Fruit fly (Drosophila melanogaster) whole organism, prepupa: ENCODE data around the gene csw.
A peak's percentile ranks its signal among the peaks of the same experiment; 100 is the strongest.

Source experiments
- Blimp-1 ChIP-seq: fragments of 200-800 bp; sonication (Bioruptor generic); optimal IDR thresholded peaks from 3 replicates; lab custom pipeline; 2017; ENCODE audit warnings: missing biosample characterization, missing genetic modification characterization, mild to moderate bottlenecking, moderate library complexity, missing genetic modification reagents
- CG10631 ChIP-seq: fragments of 200-800 bp; sonication (Bioruptor generic); optimal IDR thresholded peaks from 2 replicates; lab custom pipeline; 2016; ENCODE audit warnings: missing biosample characterization, missing genetic modification characterization
- CG10669 ChIP-seq: fragments of 200-800 bp; sonication (Bioruptor generic); optimal IDR thresholded peaks from 3 replicates; lab custom pipeline; 2018; ENCODE audit warnings: missing biosample characterization, mild to moderate bottlenecking, missing genetic modification characterization, moderate library complexity
- CG11294 ChIP-seq: fragments of 200-800 bp; sonication (Bioruptor generic); IDR thresholded peaks from 2 replicates; pipeline ENCODE4 v1.3.6; 2022; ENCODE audit warnings: missing biosample characterization, missing genetic modification characterization
- CG11762 ChIP-seq: fragments of 200-800 bp; sonication (Bioruptor generic); optimal IDR thresholded peaks from 3 replicates; lab custom pipeline; 2016; ENCODE audit warnings: missing biosample characterization, missing genetic modification characterization; ENCODE audit not compliant: insufficient read depth
- CG11902 ChIP-seq: fragments of 200-800 bp; sonication (Bioruptor generic); optimal IDR thresholded peaks from 3 replicates; lab custom pipeline; 2016; ENCODE audit warnings: missing biosample characterization, missing genetic modification characterization
- CG15336 ChIP-seq: fragments of 200-800 bp; sonication (Bioruptor generic); IDR thresholded peaks from 2 replicates; pipeline ENCODE4 v1.3.6; 2022; ENCODE audit warnings: missing biosample characterization, missing genetic modification characterization
- CG16779 ChIP-seq: fragments of 200-800 bp; sonication (Bioruptor generic); optimal IDR thresholded peaks from 3 replicates; lab custom pipeline; 2017; ENCODE audit warnings: missing biosample characterization, mild to moderate bottlenecking, missing genetic modification characterization
- CG3032 ChIP-seq: fragments of 200-800 bp; optimal IDR thresholded peaks from 2 replicates; lab custom pipeline; 2019; ENCODE audit warnings: missing biosample characterization, mild to moderate bottlenecking, missing genetic modification characterization, moderate library complexity
- CG31627 ChIP-seq: fragments of 200-800 bp; sonication (Bioruptor generic); optimal IDR thresholded peaks from 3 replicates; lab custom pipeline; 2016; ENCODE audit warnings: missing biosample characterization, missing genetic modification characterization
- CG32006 ChIP-seq: fragments of 200-800 bp; sonication (Bioruptor generic); optimal IDR thresholded peaks from 3 replicates; lab custom pipeline; 2017; ENCODE audit warnings: missing biosample characterization, mild to moderate bottlenecking, missing genetic modification characterization
- CG34406 ChIP-seq: fragments of 200-800 bp; sonication (Bioruptor generic); optimal IDR thresholded peaks from 3 replicates; lab custom pipeline; 2016; ENCODE audit warnings: missing biosample characterization, missing genetic modification characterization
- CG4318 ChIP-seq: fragments of 200-800 bp; sonication (Bioruptor generic); optimal IDR thresholded peaks from 3 replicates; lab custom pipeline; 2017; ENCODE audit warnings: missing biosample characterization, mild to moderate bottlenecking, missing genetic modification characterization
- CG6163 ChIP-seq: fragments of 200-800 bp; sonication (Bioruptor generic); IDR thresholded peaks from 3 replicates; pipeline ENCODE4 v1.3.6; 2022; ENCODE audit warnings: missing biosample characterization, missing genetic modification characterization
- CG6276 ChIP-seq: fragments of 200-800 bp; sonication (Bioruptor generic); optimal IDR thresholded peaks from 2 replicates; lab custom pipeline; 2017; ENCODE audit warnings: missing biosample characterization, mild to moderate bottlenecking, missing genetic modification characterization
- CG6792 ChIP-seq: fragments of 200-800 bp; sonication (Bioruptor generic); optimal IDR thresholded peaks from 3 replicates; lab custom pipeline; 2016; ENCODE audit warnings: missing biosample characterization, missing genetic modification characterization
- CG6808 ChIP-seq: fragments of 200-800 bp; sonication (Bioruptor generic); optimal IDR thresholded peaks from 3 replicates; lab custom pipeline; 2017; ENCODE audit warnings: missing biosample characterization, missing genetic modification characterization, mild to moderate bottlenecking, moderate library complexity, missing genetic modification reagents
- CG7368 ChIP-seq: fragments of 200-800 bp; sonication (Bioruptor generic); optimal IDR thresholded peaks from 3 replicates; lab custom pipeline; 2016; ENCODE audit warnings: missing biosample characterization, missing genetic modification characterization
- CG8119 ChIP-seq: fragments of 200-800 bp; sonication (Bioruptor generic); IDR thresholded peaks from 3 replicates; pipeline ENCODE4 v1.3.6; 2022; ENCODE audit warnings: missing biosample characterization, missing genetic modification characterization
- CG8319 ChIP-seq: fragments of 200-800 bp; sonication (Bioruptor generic); optimal IDR thresholded peaks from 3 replicates; lab custom pipeline; 2016; ENCODE audit warnings: missing biosample characterization, missing genetic modification characterization
- CG8632 ChIP-seq: fragments of 200-800 bp; sonication (Bioruptor generic); optimal IDR thresholded peaks from 3 replicates; lab custom pipeline; 2016; ENCODE audit warnings: missing biosample characterization, missing genetic modification characterization
- CG9139 ChIP-seq: fragments of 200-800 bp; sonication (Bioruptor generic); optimal IDR thresholded peaks from 3 replicates; lab custom pipeline; 2017; ENCODE audit warnings: missing biosample characterization, mild to moderate bottlenecking, missing genetic modification characterization
- Eip75B ChIP-seq: fragments of 200-800 bp; sonication (Bioruptor generic); optimal IDR thresholded peaks from 3 replicates; lab custom pipeline; 2016; ENCODE audit warnings: missing biosample characterization, missing genetic modification characterization
- Eip78C ChIP-seq: fragments of 200-800 bp; sonication (Bioruptor generic); peaks from one replicate; lab custom pipeline; 2016; ENCODE audit warnings: missing biosample characterization, missing genetic modification characterization
- Eip93F ChIP-seq: fragments of 200-800 bp; sonication (Bioruptor generic); optimal IDR thresholded peaks from 2 replicates; lab custom pipeline; 2016; ENCODE audit warnings: missing biosample characterization, mild to moderate bottlenecking, missing genetic modification characterization
- Ets21C ChIP-seq: fragments of 200-800 bp; sonication (Bioruptor generic); optimal IDR thresholded peaks from 3 replicates; lab custom pipeline; 2016; ENCODE audit warnings: missing biosample characterization, missing genetic modification characterization
- Ets96B ChIP-seq: fragments of 200-800 bp; optimal IDR thresholded peaks from 2 replicates; lab custom pipeline; 2019; ENCODE audit warnings: missing biosample characterization, mild to moderate bottlenecking, missing genetic modification characterization, moderate library complexity
- Gug ChIP-seq: fragments of 200-800 bp; sonication (Bioruptor generic); IDR thresholded peaks from 2 replicates; pipeline ENCODE4 v1.3.6; 2022; ENCODE audit warnings: missing biosample characterization, missing genetic modification characterization
- Hr39 ChIP-seq: fragments of 200-800 bp; sonication (Bioruptor generic); optimal IDR thresholded peaks from 2 replicates; lab custom pipeline; 2016; ENCODE audit warnings: missing biosample characterization, missing genetic modification characterization
- Hr4 ChIP-seq: fragments of 200-800 bp; sonication (Bioruptor generic); optimal IDR thresholded peaks from 3 replicates; lab custom pipeline; 2016; ENCODE audit warnings: missing biosample characterization, missing genetic modification characterization
- Lpt ChIP-seq: fragments of 200-800 bp; sonication (Bioruptor generic); optimal IDR thresholded peaks from 3 replicates; lab custom pipeline; 2016; ENCODE audit warnings: missing biosample characterization, missing genetic modification characterization
- OdsH ChIP-seq: fragments of 200-800 bp; sonication (Bioruptor generic); optimal IDR thresholded peaks from 3 replicates; lab custom pipeline; 2016; ENCODE audit warnings: missing biosample characterization, missing genetic modification characterization
- Smox ChIP-seq: fragments of 200-800 bp; sonication (Bioruptor generic); optimal IDR thresholded peaks from 3 replicates; lab custom pipeline; 2016; ENCODE audit warnings: missing biosample characterization, missing genetic modification characterization
- Sox102F ChIP-seq: fragments of 200-800 bp; sonication (Bioruptor generic); optimal IDR thresholded peaks from 2 replicates; lab custom pipeline; 2016; ENCODE audit warnings: missing biosample characterization, mild to moderate bottlenecking, missing genetic modification characterization
- Sox14 ChIP-seq: fragments of 200-800 bp; sonication (Bioruptor generic); optimal IDR thresholded peaks from 3 replicates; lab custom pipeline; 2016; ENCODE audit warnings: missing biosample characterization, missing genetic modification characterization
- Sox15 ChIP-seq: fragments of 200-800 bp; sonication (Bioruptor generic); optimal IDR thresholded peaks from 3 replicates; lab custom pipeline; 2016; ENCODE audit warnings: missing biosample characterization, missing genetic modification characterization
- achi ChIP-seq: fragments of 200-800 bp; sonication (Bioruptor generic); optimal IDR thresholded peaks from 3 replicates; lab custom pipeline; 2016; ENCODE audit warnings: missing biosample characterization, missing genetic modification characterization
- acj6 ChIP-seq: fragments of 200-800 bp; sonication (Bioruptor generic); optimal IDR thresholded peaks from 3 replicates; lab custom pipeline; 2016; ENCODE audit warnings: missing biosample characterization, missing genetic modification characterization
- dac ChIP-seq: fragments of 200-800 bp; sonication (Bioruptor generic); optimal IDR thresholded peaks from 2 replicates; lab custom pipeline; 2017; ENCODE audit warnings: missing biosample characterization, mild to moderate bottlenecking, missing genetic modification characterization
- dsx ChIP-seq: fragments of 200-800 bp; optimal IDR thresholded peaks from 3 replicates; lab custom pipeline; 2019; ENCODE audit warnings: missing biosample characterization, mild to moderate bottlenecking, missing genetic modification characterization, moderate library complexity; ENCODE audit not compliant: poor library complexity, severe bottlenecking
- esn ChIP-seq: fragments of 200-800 bp; sonication (Bioruptor generic); optimal IDR thresholded peaks from 2 replicates; lab custom pipeline; 2016; ENCODE audit warnings: missing biosample characterization, mild to moderate bottlenecking, missing genetic modification characterization, moderate library complexity
- fd59A ChIP-seq: fragments of 200-800 bp; sonication (Bioruptor generic); optimal IDR thresholded peaks from 2 replicates; lab custom pipeline; 2017; ENCODE audit warnings: missing biosample characterization, mild to moderate bottlenecking, missing genetic modification characterization, missing genetic modification reagents
- fkh ChIP-seq: fragments of 200-800 bp; sonication (Bioruptor generic); optimal IDR thresholded peaks from 3 replicates; lab custom pipeline; 2017; ENCODE audit warnings: missing biosample characterization, mild to moderate bottlenecking, missing genetic modification characterization, moderate library complexity
- net ChIP-seq: fragments of 200-800 bp; sonication (Bioruptor generic); optimal IDR thresholded peaks from 3 replicates; lab custom pipeline; 2016; ENCODE audit warnings: missing biosample characterization, missing genetic modification characterization
- pdm3 ChIP-seq: fragments of 200-800 bp; sonication (Bioruptor generic); optimal IDR thresholded peaks from 3 replicates; lab custom pipeline; 2016; ENCODE audit warnings: missing biosample characterization, missing genetic modification characterization
- spab ChIP-seq: fragments of 200-800 bp; sonication (Bioruptor generic); optimal IDR thresholded peaks from 2 replicates; lab custom pipeline; 2017; ENCODE audit warnings: missing biosample characterization, mild to moderate bottlenecking, missing genetic modification characterization, missing genetic modification reagents
- ss ChIP-seq, 2 experiments: fragments of 200-800 bp; sonication (Bioruptor generic); optimal IDR thresholded peaks; 2 replicates in 1 of 2; 3 replicates in 1 of 2; lab custom pipeline; 2017 to 2018; ENCODE audit warnings: mild to moderate bottlenecking in 2 of 2, missing biosample characterization in 2 of 2, missing genetic modification characterization in 2 of 2, moderate library complexity in 1 of 2
- svp ChIP-seq: fragments of 200-800 bp; sonication (Bioruptor generic); peaks from one replicate; lab custom pipeline; 2016; ENCODE audit warnings: missing biosample characterization, missing genetic modification characterization

csw gene

dm6 chrX:2081848-2082365 lies 12.1 kb upstream of the csw start:
- no peak for TF ChIP-seq Hr4
- TF ChIP-seq dsx (GFP tag; lab: Kevin White, UChicago): no peak
- TF ChIP-seq CG34406 (GFP tag; lab: Kevin White, UChicago): no peak
- TF ChIP-seq CG6792 (GFP tag; lab: Kevin White, UChicago): no peak
- TF ChIP-seq, all 60 proteins: peak for 0

DNA sequence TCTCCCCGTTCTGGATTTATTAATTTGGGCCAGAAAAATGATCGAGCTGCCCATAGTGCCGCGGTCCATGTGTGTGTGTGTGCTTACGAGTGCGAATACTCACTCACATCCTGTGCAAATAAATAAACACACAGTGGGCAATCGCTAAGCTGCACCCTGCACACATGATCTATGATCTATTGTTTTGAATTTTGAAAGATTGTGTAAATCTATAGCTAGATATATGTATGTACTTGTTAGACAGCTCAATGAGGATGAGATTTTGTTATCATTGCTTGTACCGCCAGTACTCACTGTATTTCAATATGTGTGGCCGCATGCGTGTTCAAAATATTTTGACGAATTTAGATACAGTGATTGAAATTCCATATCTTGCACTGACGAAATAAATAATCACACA lies 10.9 kb upstream of the csw start:
- peak; percentile 82 for TF ChIP-seq achi (GFP tag; lab: Kevin White, UChicago)
- TF ChIP-seq OdsH (GFP tag; lab: Kevin White, UChicago): peak; percentile 89
- peak; percentile 54 for TF ChIP-seq CG9139 (GFP tag; lab: Kevin White, UChicago)
- TF ChIP-seq Eip93F (GFP tag; lab: Kevin White, UChicago): no peak
- TF ChIP-seq CG11762: peak; percentile 83
- peak; percentile 85 for TF ChIP-seq CG6276
- peak; percentile 83 for TF ChIP-seq fd59A (GFP tag; lab: Kevin White, UChicago)
- TF ChIP-seq CG6163 (GFP tag; lab: Robert Waterston, UW): peak; percentile 94
- TF ChIP-seq CG8632: peak; percentile 75
- TF ChIP-seq spab (GFP tag; lab: Kevin White, UChicago): peak; percentile 81
- peak; percentile 71 to 88 for TF ChIP-seq ss (GFP tag; optimal IDR thresholded peaks at IDR 0.05; lab: Kevin White, UChicago)
- peak; percentile 86 for TF ChIP-seq dsx (GFP tag; lab: Kevin White, UChicago)
- peak; percentile 79 for TF ChIP-seq CG11902 (GFP tag; lab: Kevin White, UChicago)
- TF ChIP-seq CG11294: peak; percentile 85
- peak; percentile 88 for TF ChIP-seq CG3032 (tag; lab: Kevin White, UChicago)
- TF ChIP-seq dac (GFP tag; lab: Kevin White, UChicago): peak; percentile 85
- peak; percentile 84 for TF ChIP-seq esn (GFP tag; lab: Kevin White, UChicago)
- TF ChIP-seq Lpt (GFP tag; lab: Kevin White, UChicago): peak; percentile 85
- peak; percentile 21 for TF ChIP-seq Blimp-1 (GFP tag; lab: Kevin White, UChicago)
- TF ChIP-seq CG15336 (GFP tag; lab: Robert Waterston, UW): peak; percentile 92
- peak; percentile 74 for TF ChIP-seq CG8319 (GFP tag; lab: Kevin White, UChicago)
- TF ChIP-seq CG16779 (tag; lab: Kevin White, UChicago): peak; percentile 78
- TF ChIP-seq Ets96B (tag; lab: Kevin White, UChicago): peak; percentile 89
- TF ChIP-seq CG8119: peak; percentile 90
- peak; percentile 89 for TF ChIP-seq Gug (GFP tag; lab: Robert Waterston, UW)
- TF ChIP-seq svp (GFP tag; lab: Kevin White, UChicago): peak; percentile 90
- TF ChIP-seq Sox15: peak; percentile 83
- TF ChIP-seq CG4318: no peak
- peak; percentile 83 for TF ChIP-seq CG6792 (GFP tag; lab: Kevin White, UChicago)
- TF ChIP-seq CG6808 (GFP tag; lab: Kevin White, UChicago): peak; percentile 80
- peak; percentile 80 for TF ChIP-seq Smox (GFP tag; lab: Kevin White, UChicago)
- peak; percentile 82 for TF ChIP-seq CG7368 (GFP tag; lab: Kevin White, UChicago)
- peak; percentile 97 for TF ChIP-seq Eip78C
- peak; percentile 81 for TF ChIP-seq Sox14 (GFP tag; lab: Kevin White, UChicago)
- TF ChIP-seq pdm3 (GFP tag; lab: Kevin White, UChicago): peak; percentile 90
- peak; percentile 85 for TF ChIP-seq Ets21C (GFP tag; lab: Kevin White, UChicago)
- TF ChIP-seq Hr39 (GFP tag; lab: Kevin White, UChicago): peak; percentile 93
- TF ChIP-seq acj6 (GFP tag; lab: Kevin White, UChicago): peak; percentile 87
- peak; percentile 87 for TF ChIP-seq net
- peak; percentile 92 for TF ChIP-seq CG31627 (GFP tag; lab: Kevin White, UChicago)
- TF ChIP-seq CG10631: peak; percentile 81
- peak; percentile 90 for TF ChIP-seq CG10669 (GFP tag; lab: Kevin White, UChicago)
- peak; percentile 83 for TF ChIP-seq Eip75B
- TF ChIP-seq fkh: no peak
- peak; percentile 81 for TF ChIP-seq Sox102F
- TF ChIP-seq CG32006 (GFP tag; lab: Kevin White, UChicago): peak; percentile 91
- TF ChIP-seq CG34406 (GFP tag; lab: Kevin White, UChicago): peak; percentile 74
- TF ChIP-seq Hr4: peak; percentile 90
